Worm (Caenorhabditis elegans): Measurements from ENCODE around the gene T02B11.3.
"Not testable (repeated sequence)": the region's sequence is repeated elsewhere in the genome, so short reads cannot be mapped to it uniquely, and the experiment has no call there.

Gene T02B11.3

ce11 chrV:871029-871428, 4.4 kb upstream of the T02B11.3 start, which contains the start of gene T02B11.4:
TSS of gene T02B11.4 (minus strand) at chrV:871129.
- no peak for TF ChIP-seq unc-62 (GFP tag; optimal IDR thresholded peaks at IDR 0.05)

- no peak for TF ChIP-seq unc-62 (GFP tag; optimal IDR thresholded peaks at IDR 0.05)
These were observed 7.7 kb downstream of the T02B11.3 start for ce11 chrV:858841-859456.

ce11 chrV:856549-856948, 10.1 kb downstream of the T02B11.3 start, which contains the start of gene K09C6.2:
TSS of gene K09C6.2 (plus strand) at chrV:856849.
- no peak for TF ChIP-seq unc-62 (GFP tag; optimal IDR thresholded peaks at IDR 0.05)

- no peak for TF ChIP-seq unc-62 (GFP tag; optimal IDR thresholded peaks at IDR 0.05)
These were observed 11.7 kb downstream of the T02B11.3 start, which contains the start of gene K09C6.9 for ce11 chrV:854966-855365. TSS of gene K09C6.9 (minus strand) at chrV:855066.

ce11 chrV:852184-852583, 14.4 kb downstream of the T02B11.3 start, which contains the start of gene K09C6.3:
TSS of gene K09C6.3 (plus strand) at chrV:852484.
- TF ChIP-seq unc-62 (GFP tag; optimal IDR thresholded peaks at IDR 0.05), result no peak

ce11 chrV:849512-849911, 17.1 kb downstream of the T02B11.3 start, which contains the start of gene srbc-12:
TSS of gene srbc-12 (plus strand) at chrV:849812.
- no peak for TF ChIP-seq unc-62 (GFP tag; optimal IDR thresholded peaks at IDR 0.05)

- TF ChIP-seq unc-62 (GFP tag; optimal IDR thresholded peaks at IDR 0.05), result no peak
These were observed 17.6 kb downstream of the T02B11.3 start for ce11 chrV:849042-849441.

ce11 chrV:847521-847920, 19.1 kb downstream of the T02B11.3 start, which contains the start of gene srbc-13:
TSS of gene srbc-13 (plus strand) at chrV:847821.
- no peak for TF ChIP-seq unc-62 (GFP tag; optimal IDR thresholded peaks at IDR 0.05)

ce11 chrV:843118-843517, 23.5 kb downstream of the T02B11.3 start, which contains the start of gene K09C6.8:
TSS of gene K09C6.8 (minus strand) at chrV:843218.
- TF ChIP-seq unc-62 (GFP tag; optimal IDR thresholded peaks at IDR 0.05), result not testable (repeated sequence)

ce11 chrV:842611-843010, 24.0 kb downstream of the T02B11.3 start:
- TF ChIP-seq unc-62 (GFP tag; optimal IDR thresholded peaks at IDR 0.05), result no peak

- not testable (repeated sequence) for TF ChIP-seq unc-62 (GFP tag; optimal IDR thresholded peaks at IDR 0.05)
These were observed 27.6 kb downstream of the T02B11.3 start, which contains the start of the genes K09C6.7 and K09C6.10 for ce11 chrV:838984-839471. TSS of gene K09C6.7 (minus strand) at chrV:839084. TSS of gene K09C6.10 (plus strand) at chrV:839421.

ce11 chrV:833368-833767, 33.3 kb downstream of the T02B11.3 start, which contains the start of gene F41H8.1:
TSS of gene F41H8.1 (plus strand) at chrV:833668.
- TF ChIP-seq unc-62 (GFP tag; optimal IDR thresholded peaks at IDR 0.05), result no peak

- no peak for TF ChIP-seq unc-62 (GFP tag; optimal IDR thresholded peaks at IDR 0.05)
These were observed 40.5 kb downstream of the T02B11.3 start, which contains the start of gene F41H8.2 for ce11 chrV:826097-826496. TSS of gene F41H8.2 (plus strand) at chrV:826397.

- not testable (repeated sequence) for TF ChIP-seq unc-62 (GFP tag; optimal IDR thresholded peaks at IDR 0.05)
These were observed 43.7 kb downstream of the T02B11.3 start, which contains the start of gene srx-31 for ce11 chrV:822922-823321. TSS of gene srx-31 (minus strand) at chrV:823022.

ce11 chrV:820629-821028, 46.0 kb downstream of the T02B11.3 start, which contains the start of gene srx-32:
TSS of gene srx-32 (minus strand) at chrV:820729.
- not testable (repeated sequence) for TF ChIP-seq unc-62 (GFP tag; optimal IDR thresholded peaks at IDR 0.05)

ce11 chrV:817182-817581, 49.4 kb downstream of the T02B11.3 start, which contains the start of gene R13D11.1:
TSS of gene R13D11.1 (plus strand) at chrV:817482.
- no peak for TF ChIP-seq unc-62 (GFP tag; optimal IDR thresholded peaks at IDR 0.05)
